1 fruit fly cellular context compared by ENCODE assay signal in the genomic region with DNA sequence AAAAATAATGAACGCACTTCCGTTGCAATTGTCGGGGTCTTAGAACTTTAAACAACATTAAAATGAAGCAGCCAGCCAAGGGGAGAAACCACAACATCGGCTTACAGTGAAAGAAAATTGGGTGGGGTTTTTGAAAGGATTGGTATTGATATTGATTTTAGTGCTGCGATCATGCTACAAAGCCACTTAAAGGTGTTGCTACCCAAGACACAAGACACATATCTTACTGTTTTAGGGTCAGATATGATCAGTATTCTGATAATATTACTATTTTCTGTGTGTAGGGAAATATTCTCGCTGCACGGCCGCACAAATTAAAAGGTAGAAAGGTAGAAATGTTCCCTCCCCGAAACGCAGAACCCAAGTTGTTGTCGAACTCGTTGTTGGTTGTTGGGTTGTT.
TF ChIP-seq lines count a peak whose summit lies in the region.

No protein-coding gene starts in this region.

TF ChIP-seq in whole organism, embryonic, 481 proteins besides CTCF, POLR2A, EP300 and RAD21 (continued from another document and continues in another):
- no peak for TF ChIP-seq sna (GFP tag; IDR thresholded peaks at IDR 0.05; lab: Robert Waterston, UW; ENCODE audit: partially characterized antibody)
- no peak for TF ChIP-seq CG10565 (GFP tag; optimal IDR thresholded peaks at IDR 0.05; lab: Kevin White, UChicago)
- TF ChIP-seq dysf (GFP tag; IDR thresholded peaks at IDR 0.05; lab: Robert Waterston, UW) = no peak
- no peak for TF ChIP-seq Lpt (GFP tag; optimal IDR thresholded peaks at IDR 0.05; lab: Kevin White, UChicago)
- peak; percentile 51 for TF ChIP-seq Ssrp (tag; optimal IDR thresholded peaks at IDR 0.05; lab: Kevin White, UChicago)
- TF ChIP-seq CG2120 (GFP tag; optimal IDR thresholded peaks at IDR 0.05; lab: Kevin White, UChicago) = no peak
- peak; percentile 61; the same call in 1 of the 2 replicates for TF ChIP-seq vvl (GFP tag; IDR thresholded peaks at IDR 0.05; lab: Robert Waterston, UW)
- TF ChIP-seq chm (GFP tag; IDR thresholded peaks at IDR 0.05; lab: Robert Waterston, UW) = peak; percentile 63; the same call in 1 of the 2 replicates
- no peak for TF ChIP-seq hb (GFP tag; IDR thresholded peaks at IDR 0.05; lab: Robert Waterston, UW; ENCODE audit: partially characterized antibody)
- peak; percentile 26 for TF ChIP-seq pum (GFP tag; optimal IDR thresholded peaks at IDR 0.05; lab: Kevin White, UChicago)
- TF ChIP-seq CG11247 (GFP tag; IDR thresholded peaks at IDR 0.05; lab: Robert Waterston, UW) = no peak
- no peak for TF ChIP-seq amos (GFP tag; IDR thresholded peaks at IDR 0.05; lab: Robert Waterston, UW; ENCODE audit: partially characterized antibody)
- no peak for TF ChIP-seq CG42726 (GFP tag; IDR thresholded peaks at IDR 0.05; lab: Robert Waterston, UW; ENCODE audit: partially characterized antibody)
- TF ChIP-seq CG32772 (GFP tag; IDR thresholded peaks at IDR 0.05; lab: Robert Waterston, UW) = no peak
- no peak for TF ChIP-seq CG18011 (GFP tag; optimal IDR thresholded peaks at IDR 0.05; lab: Kevin White, UChicago)
- peak; percentile 58 for TF ChIP-seq CG7839 (tag; optimal IDR thresholded peaks at IDR 0.05; lab: Kevin White, UChicago)
- TF ChIP-seq CG9727 (GFP tag; optimal IDR thresholded peaks at IDR 0.05; lab: Kevin White, UChicago) = peak; percentile 74
- TF ChIP-seq Hand (GFP tag; optimal IDR thresholded peaks at IDR 0.05; lab: Kevin White, UChicago) = no peak
- no peak for TF ChIP-seq CG6791 (GFP tag; IDR thresholded peaks at IDR 0.05; lab: Robert Waterston, UW; ENCODE audit: partially characterized antibody)
- peak; percentile 44 for TF ChIP-seq CG13775 (GFP tag; optimal IDR thresholded peaks at IDR 0.05; lab: Kevin White, UChicago)
- peak; percentile 75 for TF ChIP-seq Med (GFP tag; lab: Kevin White, UChicago)
- TF ChIP-seq tup (GFP tag; optimal IDR thresholded peaks at IDR 0.05; lab: Kevin White, UChicago) = peak; percentile 8
- TF ChIP-seq Rx (GFP tag; IDR thresholded peaks at IDR 0.05; lab: Robert Waterston, UW) = no peak
- TF ChIP-seq CG10366 (GFP tag; IDR thresholded peaks at IDR 0.05; lab: Robert Waterston, UW) = no peak
- TF ChIP-seq sc (optimal IDR thresholded peaks at IDR 0.05; lab: Kevin White, UChicago) = no peak
- peak; percentile 26 for TF ChIP-seq sc (GFP tag; optimal IDR thresholded peaks at IDR 0.05; lab: Kevin White, UChicago)
- no peak for TF ChIP-seq kni (GFP tag; optimal IDR thresholded peaks at IDR 0.05; lab: Kevin White, UChicago)
- TF ChIP-seq CG8089 (GFP tag; optimal IDR thresholded peaks at IDR 0.05; lab: Kevin White, UChicago) = peak; percentile 14
- peak; percentile 36 for TF ChIP-seq Chrac-16 (GFP tag; optimal IDR thresholded peaks at IDR 0.05; lab: Kevin White, UChicago)
- peak in 1 of 2 experiments; percentile 41 for TF ChIP-seq eve (GFP tag; optimal IDR thresholded peaks at IDR 0.05; lab: Kevin White, UChicago)
- TF ChIP-seq CG14667 (GFP tag; IDR thresholded peaks at IDR 0.05; lab: Robert Waterston, UW) = peak; percentile 18; the same call in 1 of the 2 replicates
- TF ChIP-seq CG3407 (GFP tag; optimal IDR thresholded peaks at IDR 0.05; lab: Kevin White, UChicago) = peak; percentile 24
- no peak for TF ChIP-seq CG14050 (GFP tag; IDR thresholded peaks at IDR 0.05; lab: Robert Waterston, UW)
- TF ChIP-seq unpg (GFP tag; optimal IDR thresholded peaks at IDR 0.05; lab: Kevin White, UChicago) = peak; percentile 38
- TF ChIP-seq CG16863 (GFP tag; optimal IDR thresholded peaks at IDR 0.05; lab: Kevin White, UChicago) = peak; percentile 23
- no peak for TF ChIP-seq C15 (GFP tag; IDR thresholded peaks at IDR 0.05; lab: Robert Waterston, UW)
- TF ChIP-seq Atf6 (GFP tag; IDR thresholded peaks at IDR 0.05; lab: Robert Waterston, UW) = no peak
- no peak for TF ChIP-seq CG4707 (GFP tag; optimal IDR thresholded peaks at IDR 0.05; lab: Kevin White, UChicago)
- TF ChIP-seq sens (GFP tag; lab: Kevin White, UChicago) = peak; percentile 93
- TF ChIP-seq pita (GFP tag; optimal IDR thresholded peaks at IDR 0.05; lab: Kevin White, UChicago) = no peak
- no peak for TF ChIP-seq BEAF-32 (GFP tag; optimal IDR thresholded peaks at IDR 0.05; lab: Kevin White, UChicago)
- no peak for TF ChIP-seq CG32532 (GFP tag; IDR thresholded peaks at IDR 0.05; lab: Robert Waterston, UW)
- peak; percentile 11 to 29 for TF ChIP-seq dpn (GFP tag; optimal IDR thresholded peaks at IDR 0.05; lab: Kevin White, UChicago)
- no peak for TF ChIP-seq dan (GFP tag; IDR thresholded peaks at IDR 0.05; lab: Robert Waterston, UW)
- TF ChIP-seq abd-A (tag; optimal IDR thresholded peaks at IDR 0.05; lab: Kevin White, UChicago) = no peak
- TF ChIP-seq CG8359 (GFP tag; optimal IDR thresholded peaks at IDR 0.05; lab: Kevin White, UChicago; ENCODE audit: borderline replicate concordance) = peak; percentile 42
- peak; percentile 23 for TF ChIP-seq Abd-B (GFP tag; optimal IDR thresholded peaks at IDR 0.05; lab: Kevin White, UChicago)
- no peak for TF ChIP-seq mirr (GFP tag; optimal IDR thresholded peaks at IDR 0.05; lab: Kevin White, UChicago)
- TF ChIP-seq CG8290 (GFP tag; optimal IDR thresholded peaks at IDR 0.05; lab: Kevin White, UChicago) = peak; percentile 3
- no peak for TF ChIP-seq CG8290 (tag; optimal IDR thresholded peaks at IDR 0.05; lab: Kevin White, UChicago)
- no peak for TF ChIP-seq yki (optimal IDR thresholded peaks at IDR 0.05; lab: Kevin White, UChicago)
- TF ChIP-seq CG1647 (GFP tag; optimal IDR thresholded peaks at IDR 0.05; lab: Kevin White, UChicago) = no peak
- TF ChIP-seq D (optimal IDR thresholded peaks at IDR 0.05; lab: Kevin White, UChicago) = no peak
- peak; percentile 51 for TF ChIP-seq D (GFP tag; optimal IDR thresholded peaks at IDR 0.05; lab: Kevin White, UChicago)
- TF ChIP-seq TFAM (GFP tag; optimal IDR thresholded peaks at IDR 0.05; lab: Kevin White, UChicago) = no peak
- TF ChIP-seq sima (GFP tag; optimal IDR thresholded peaks at IDR 0.05; lab: Kevin White, UChicago) = no peak
- no peak for TF ChIP-seq Ets97D (GFP tag; optimal IDR thresholded peaks at IDR 0.05; lab: Kevin White, UChicago)
- TF ChIP-seq CG3065 (GFP tag; optimal IDR thresholded peaks at IDR 0.05; lab: Kevin White, UChicago) = peak; percentile 9
- TF ChIP-seq CG6689 (GFP tag; IDR thresholded peaks at IDR 0.05; lab: Robert Waterston, UW) = peak; percentile 55; the same call in 1 of the 2 replicates
- TF ChIP-seq bowl (GFP tag; IDR thresholded peaks at IDR 0.05; lab: Robert Waterston, UW) = no peak
- TF ChIP-seq crol (GFP tag; IDR thresholded peaks at IDR 0.05; lab: Robert Waterston, UW) = peak; percentile 29; the same call in 1 of the 2 replicates
- TF ChIP-seq NK7.1 (GFP tag; optimal IDR thresholded peaks at IDR 0.05; lab: Kevin White, UChicago) = no peak
- peak; percentile 71; the same call in 2 of the 3 replicates for TF ChIP-seq CG2199 (GFP tag; IDR thresholded peaks at IDR 0.05; lab: Robert Waterston, UW)
- no peak for TF ChIP-seq tna (GFP tag; IDR thresholded peaks at IDR 0.05; lab: Robert Waterston, UW; ENCODE audit: partially characterized antibody)
- peak; percentile 62 for TF ChIP-seq phol (tag; optimal IDR thresholded peaks at IDR 0.05; lab: Kevin White, UChicago)
- no peak for TF ChIP-seq hbn (GFP tag; IDR thresholded peaks at IDR 0.05; lab: Robert Waterston, UW; ENCODE audit: partially characterized antibody)
- TF ChIP-seq Eip74EF (GFP tag; optimal IDR thresholded peaks at IDR 0.05; lab: Kevin White, UChicago) = no peak
- TF ChIP-seq Bgb (GFP tag; IDR thresholded peaks at IDR 0.05; lab: Robert Waterston, UW; ENCODE audit: partially characterized antibody) = no peak
- peak; percentile 56 for TF ChIP-seq CG33557 (GFP tag; optimal IDR thresholded peaks at IDR 0.05; lab: Kevin White, UChicago)
- peak; percentile 63 for TF ChIP-seq NC2β (GFP tag; optimal IDR thresholded peaks at IDR 0.05; lab: Kevin White, UChicago)
- no peak for TF ChIP-seq klu (GFP tag; IDR thresholded peaks at IDR 0.05; lab: Robert Waterston, UW)
- TF ChIP-seq CG6272 (GFP tag; IDR thresholded peaks at IDR 0.05; lab: Robert Waterston, UW) = no peak
- no peak for TF ChIP-seq oc (tag; optimal IDR thresholded peaks at IDR 0.05; lab: Kevin White, UChicago)
- TF ChIP-seq h (optimal IDR thresholded peaks at IDR 0.05; lab: Kevin White, UChicago) = no peak
- TF ChIP-seq CG32767 (GFP tag; IDR thresholded peaks at IDR 0.05; lab: Robert Waterston, UW) = no peak
- peak; percentile 54; the same call in 1 of the 3 replicates for TF ChIP-seq otp (GFP tag; IDR thresholded peaks at IDR 0.05; lab: Robert Waterston, UW)
- TF ChIP-seq Optix (GFP tag; IDR thresholded peaks at IDR 0.05; lab: Robert Waterston, UW) = no peak
- TF ChIP-seq Dbx (GFP tag; IDR thresholded peaks at IDR 0.05; lab: Robert Waterston, UW) = no peak
- TF ChIP-seq CG7987 (GFP tag; optimal IDR thresholded peaks at IDR 0.05; lab: Kevin White, UChicago) = no peak
- peak; percentile 81 for TF ChIP-seq CG2712 (tag; optimal IDR thresholded peaks at IDR 0.05; lab: Kevin White, UChicago)
- peak; percentile 62 for TF ChIP-seq gsb-n (tag; optimal IDR thresholded peaks at IDR 0.05; lab: Kevin White, UChicago)
- no peak for TF ChIP-seq CG1792 (GFP tag; optimal IDR thresholded peaks at IDR 0.05; lab: Kevin White, UChicago)
- peak; percentile 13 for TF ChIP-seq MTF-1 (GFP tag; optimal IDR thresholded peaks at IDR 0.05; lab: Kevin White, UChicago; ENCODE audit: borderline replicate concordance)
- no peak for TF ChIP-seq sqz (GFP tag; optimal IDR thresholded peaks at IDR 0.05; lab: Kevin White, UChicago)
- TF ChIP-seq CG6854 (GFP tag; optimal IDR thresholded peaks at IDR 0.05; lab: Kevin White, UChicago) = no peak
- 0 out of 2 replicates have a peak, but pooled peaks have one; percentile 10 for TF ChIP-seq Ptx1 (GFP tag; IDR thresholded peaks at IDR 0.05; lab: Robert Waterston, UW)
- no peak for TF ChIP-seq CG43689 (GFP tag; IDR thresholded peaks at IDR 0.05; lab: Robert Waterston, UW)
- TF ChIP-seq CG9609 (GFP tag; optimal IDR thresholded peaks at IDR 0.05; lab: Kevin White, UChicago) = peak; percentile 10
- no peak for TF ChIP-seq Trl (optimal IDR thresholded peaks at IDR 0.05; lab: Kevin White, UChicago)
- peak; percentile 29 for TF ChIP-seq Trl (GFP tag; optimal IDR thresholded peaks at IDR 0.05; lab: Kevin White, UChicago)
- peak; percentile 26 for TF ChIP-seq CG2202 (tag; optimal IDR thresholded peaks at IDR 0.05; lab: Kevin White, UChicago)
- TF ChIP-seq CG17361 (GFP tag; IDR thresholded peaks at IDR 0.05; lab: Robert Waterston, UW) = peak; percentile 54; the same call in 2 of the 3 replicates
- peak; percentile 77 for TF ChIP-seq CG1603 (tag; optimal IDR thresholded peaks at IDR 0.05; lab: Kevin White, UChicago)
- TF ChIP-seq CG6813 (GFP tag; optimal IDR thresholded peaks at IDR 0.05; lab: Kevin White, UChicago) = no peak
- TF ChIP-seq ci (GFP tag; IDR thresholded peaks at IDR 0.05; lab: Robert Waterston, UW) = peak; percentile 52; the same call in 1 of the 3 replicates
- peak; percentile 29 for TF ChIP-seq CG18764 (GFP tag; optimal IDR thresholded peaks at IDR 0.05; lab: Kevin White, UChicago)
- peak; percentile 4 for TF ChIP-seq Oli (tag; optimal IDR thresholded peaks at IDR 0.05; lab: Kevin White, UChicago)
- TF ChIP-seq CG15696 (tag; optimal IDR thresholded peaks at IDR 0.05; lab: Kevin White, UChicago) = peak; percentile 66
- TF ChIP-seq Pdp1 (GFP tag; optimal IDR thresholded peaks at IDR 0.05; lab: Kevin White, UChicago) = peak; percentile 24 to 48
- no peak for TF ChIP-seq CG13123 (GFP tag; optimal IDR thresholded peaks at IDR 0.05; lab: Kevin White, UChicago)
- no peak for TF ChIP-seq fd64A (GFP tag; optimal IDR thresholded peaks at IDR 0.05; lab: Kevin White, UChicago)
- no peak for TF ChIP-seq NFAT (GFP tag; IDR thresholded peaks at IDR 0.05; lab: Robert Waterston, UW)
- no peak for TF ChIP-seq pzg (GFP tag; optimal IDR thresholded peaks at IDR 0.05; lab: Kevin White, UChicago)
- TF ChIP-seq Hr3 (GFP tag; optimal IDR thresholded peaks at IDR 0.05; lab: Kevin White, UChicago) = peak; percentile 16
- TF ChIP-seq CG17385 (GFP tag; optimal IDR thresholded peaks at IDR 0.05; lab: Kevin White, UChicago) = no peak
- TF ChIP-seq gcm (GFP tag; optimal IDR thresholded peaks at IDR 0.05; lab: Kevin White, UChicago) = no peak
- TF ChIP-seq pan (optimal IDR thresholded peaks at IDR 0.05; lab: Kevin White, UChicago) = no peak
- peak in 1 of 2 experiments; percentile 47 for TF ChIP-seq pan (GFP tag; optimal IDR thresholded peaks at IDR 0.05 in 1 of 2, IDR thresholded peaks at IDR 0.05 in 1 of 2)
- TF ChIP-seq CG6765 (GFP tag; optimal IDR thresholded peaks at IDR 0.05; lab: Kevin White, UChicago) = no peak
- TF ChIP-seq CG8388 (GFP tag; optimal IDR thresholded peaks at IDR 0.05; lab: Kevin White, UChicago) = peak; percentile 51
- TF ChIP-seq Camta (GFP tag; optimal IDR thresholded peaks at IDR 0.05; lab: Kevin White, UChicago) = no peak
- peak; percentile 23 for TF ChIP-seq CG2678 (tag; optimal IDR thresholded peaks at IDR 0.05; lab: Kevin White, UChicago)
- no peak for TF ChIP-seq seq (GFP tag; IDR thresholded peaks at IDR 0.05; lab: Robert Waterston, UW)
- peak; percentile 41; the same call in 1 of the 2 replicates for TF ChIP-seq CG31441 (GFP tag; IDR thresholded peaks at IDR 0.05; lab: Robert Waterston, UW)
- TF ChIP-seq CG7963 (GFP tag; IDR thresholded peaks at IDR 0.05; lab: Robert Waterston, UW; ENCODE audit: partially characterized antibody) = no peak
- TF ChIP-seq Kr (GFP tag; optimal IDR thresholded peaks at IDR 0.05; lab: Kevin White, UChicago) = no peak
- peak; percentile 54 for TF ChIP-seq CG6254 (GFP tag; optimal IDR thresholded peaks at IDR 0.05; lab: Kevin White, UChicago)
- no peak for TF ChIP-seq CG11398 (GFP tag; optimal IDR thresholded peaks at IDR 0.05; lab: Kevin White, UChicago)
- peak; percentile 38 for TF ChIP-seq CG12391 (tag; optimal IDR thresholded peaks at IDR 0.05; lab: Kevin White, UChicago)
- TF ChIP-seq sd (tag; optimal IDR thresholded peaks at IDR 0.05; lab: Kevin White, UChicago) = no peak
- TF ChIP-seq CG12299 (tag; optimal IDR thresholded peaks at IDR 0.05; lab: Kevin White, UChicago) = no peak
- TF ChIP-seq CoRest (tag; optimal IDR thresholded peaks at IDR 0.05; lab: Kevin White, UChicago) = peak; percentile 28
- peak; percentile 55 to 69 for TF ChIP-seq chif (GFP tag; optimal IDR thresholded peaks at IDR 0.05; lab: Kevin White, UChicago)
- TF ChIP-seq D19A (tag; optimal IDR thresholded peaks at IDR 0.05; lab: Kevin White, UChicago) = peak; percentile 50
- peak; percentile 78 for TF ChIP-seq Xrp1 (GFP tag; IDR thresholded peaks at IDR 0.05; lab: Robert Waterston, UW)
- TF ChIP-seq CG4282 (GFP tag; optimal IDR thresholded peaks at IDR 0.05; lab: Kevin White, UChicago) = no peak
- TF ChIP-seq D19B (GFP tag; optimal IDR thresholded peaks at IDR 0.05; lab: Kevin White, UChicago) = no peak
- peak; percentile 67 for TF ChIP-seq CG4424 (GFP tag; optimal IDR thresholded peaks at IDR 0.05; lab: Kevin White, UChicago)
